Worm (Caenorhabditis elegans): Measurements from ENCODE around the gene F29G9.1.

DNA sequence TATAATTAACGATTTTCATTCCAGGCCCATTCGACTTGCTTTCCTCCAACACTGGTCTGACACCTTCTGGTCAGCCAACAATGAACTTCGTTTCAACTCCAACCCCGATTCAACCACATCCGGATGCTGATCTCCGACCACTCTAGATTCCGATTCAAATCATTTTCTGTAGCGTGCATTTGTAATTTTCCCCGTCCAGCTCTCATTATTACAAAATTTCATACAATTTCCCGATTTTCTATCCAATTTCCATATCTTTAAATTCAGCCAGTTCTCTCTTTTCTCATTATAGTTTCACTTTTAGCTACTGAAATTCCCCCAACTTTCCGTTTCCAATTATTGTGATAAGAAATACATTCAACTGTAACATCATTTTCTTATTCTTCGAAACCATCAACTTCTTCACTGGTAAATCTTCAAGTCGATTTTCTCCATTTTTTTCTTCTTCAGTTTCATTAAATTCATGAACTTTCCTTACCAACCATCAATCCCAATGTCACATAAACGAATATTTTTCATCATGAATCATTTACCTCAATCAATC, 23.3 kb upstream of the F29G9.1 start:
- TF ChIP-seq dao-5 (tag; optimal IDR thresholded peaks at IDR 0.05) (no peak), W03F9.2 (tag; optimal IDR thresholded peaks at IDR 0.05) (no peak), him-1 (tag; optimal IDR thresholded peaks at IDR 0.05) (no peak)
